Worm (Caenorhabditis elegans): Measurements from ENCODE around the gene cgh-1.

The cgh-1 gene

DNA sequence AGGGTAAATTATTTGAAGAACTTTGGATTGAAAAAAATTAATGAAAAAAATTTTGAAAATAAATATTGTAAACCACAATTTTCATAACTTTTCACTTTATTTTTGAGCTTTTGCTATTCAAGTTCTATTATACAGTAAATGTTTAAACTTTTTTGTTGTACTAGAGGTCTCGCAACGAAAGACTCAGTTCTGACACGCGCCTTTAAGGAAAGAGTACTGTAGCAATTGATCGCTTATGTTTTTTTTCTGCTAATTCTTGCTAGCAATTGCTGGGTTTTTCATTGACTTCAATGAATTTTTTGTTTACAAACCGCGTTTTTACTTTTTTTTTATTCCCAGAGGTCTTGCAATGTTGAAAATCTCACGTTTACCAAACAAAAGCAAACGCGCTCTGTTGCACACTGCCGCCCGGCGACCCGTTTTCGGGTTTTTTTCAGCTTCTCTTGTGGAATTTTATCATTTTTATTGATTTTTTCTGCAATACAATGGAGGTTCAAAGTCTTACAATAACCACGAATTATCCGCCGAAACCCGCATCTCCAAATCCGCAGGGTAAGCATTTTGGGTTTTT is 34.1 kb downstream of the cgh-1 start, which contains the start of gene H14A12.3 (continued):
- TF ChIP-seq rpc-1 (optimal IDR thresholded peaks at IDR 0.05) (no peak), rpc-1 (tag; optimal IDR thresholded peaks at IDR 0.05) (no peak), attf-3 (GFP tag; conservative IDR thresholded peaks at IDR 0.05) (no peak), pha-4 (tag; optimal IDR thresholded peaks at IDR 0.05) (peak; percentile 14), dox-1 (GFP tag; IDR thresholded peaks at IDR 0.05) (peak; percentile 27; the same call in 1 of the 2 replicates), Y53G8AR.9 (GFP tag; conservative IDR thresholded peaks at IDR 0.05) (no peak), F52B5.7 (tag; optimal IDR thresholded peaks at IDR 0.05) (no peak), ztf-6 (GFP tag; IDR thresholded peaks at IDR 0.05) (no peak), lin-26 (GFP tag; IDR thresholded peaks at IDR 0.05) (no peak), F33H1.4 (GFP tag; IDR thresholded peaks at IDR 0.05) (peak; percentile 78), attf-6 (GFP tag; IDR thresholded peaks at IDR 0.05) (no peak), snpc-4 (GFP tag; optimal IDR thresholded peaks at IDR 0.05) (no peak), snpc-4 (tag; optimal IDR thresholded peaks at IDR 0.05) (no peak), ztf-26 (tag; optimal IDR thresholded peaks at IDR 0.05) (no peak), C17E4.6 (GFP tag; IDR thresholded peaks at IDR 0.05) (no peak), F57A8.1 (GFP tag; optimal IDR thresholded peaks at IDR 0.05) (no peak), mcd-1 (GFP tag; IDR thresholded peaks at IDR 0.05) (peak; percentile 77), lsy-27 (tag; optimal IDR thresholded peaks at IDR 0.05; ENCODE audit: borderline replicate concordance, insufficient read depth) (no peak), dpff-1 (tag; optimal IDR thresholded peaks at IDR 0.05) (no peak), nhr-80 (tag; optimal IDR thresholded peaks at IDR 0.05) (no peak), let-526 (GFP tag; IDR thresholded peaks at IDR 0.05) (no peak), tbx-9 (tag; optimal IDR thresholded peaks at IDR 0.05; ENCODE audit: borderline replicate concordance) (no peak), B0035.1 (tag; optimal IDR thresholded peaks at IDR 0.05) (no peak), F37B4.10 (GFP tag; IDR thresholded peaks at IDR 0.05) (no peak), fkh-3 (tag; optimal IDR thresholded peaks at IDR 0.05) (no peak), nhr-90 (tag; optimal IDR thresholded peaks at IDR 0.05) (no peak), sptf-2 (GFP tag; optimal IDR thresholded peaks at IDR 0.05) (no peak), Y53F4B.3 (GFP tag; IDR thresholded peaks at IDR 0.05) (no peak), ztf-25 (GFP tag; IDR thresholded peaks at IDR 0.05) (no peak), F39B2.1 (GFP tag; IDR thresholded peaks at IDR 0.05) (no peak)

DNA sequence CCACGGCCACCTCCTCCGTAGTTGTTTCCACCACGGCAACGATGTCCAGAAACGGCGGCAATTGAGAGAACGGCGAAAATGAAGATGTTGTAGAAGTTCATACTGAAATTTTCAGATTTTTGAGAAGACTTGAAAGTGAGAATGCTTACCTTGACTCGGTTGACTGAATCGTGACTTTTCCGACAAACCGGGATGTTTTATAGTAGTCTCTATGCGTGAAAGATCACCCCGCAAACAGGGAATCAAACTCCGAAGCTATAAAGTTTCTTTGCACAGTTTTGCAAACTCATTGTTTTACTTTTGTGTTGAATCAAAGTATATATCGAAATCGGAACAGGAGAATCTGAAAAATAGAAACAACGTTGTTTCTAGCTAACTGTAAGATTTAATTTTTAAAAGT is 35.3 kb downstream of the cgh-1 start, which contains the start of gene fipr-20:
fipr-20 (minus strand) TSS at position 101 of the 400 bp plus-strand sequence.
- TF ChIP-seq fkh-3 (tag; optimal IDR thresholded peaks at IDR 0.05) (no peak), aptf-2 (GFP tag; conservative IDR thresholded peaks at IDR 0.05) (no peak), F49E8.2 (tag; optimal IDR thresholded peaks at IDR 0.05; ENCODE audit: insufficient read depth) (no peak), mxl-1 (tag; optimal IDR thresholded peaks at IDR 0.05) (no peak), hsf-1 (GFP tag; IDR thresholded peaks at IDR 0.05) (no peak)

ce11 chrIII:7460018-7460417 is 37.6 kb downstream of the cgh-1 start, which contains the start of gene mls-1:
Gene mls-1 (plus strand): TSS chrIII:7460341.
- TF ChIP-seq hmg-20 (GFP tag; IDR thresholded peaks at IDR 0.05) = no peak
- no peak for TF ChIP-seq madf-10 (tag; optimal IDR thresholded peaks at IDR 0.05)
- TF ChIP-seq B0261.1 (tag; optimal IDR thresholded peaks at IDR 0.05) = no peak
- TF ChIP-seq ztf-26 (tag; optimal IDR thresholded peaks at IDR 0.05) = no peak
- no peak for TF ChIP-seq hlh-26 (GFP tag; conservative IDR thresholded peaks at IDR 0.05)
- no peak for TF ChIP-seq attf-5 (GFP tag; optimal IDR thresholded peaks at IDR 0.05)
